Fruit fly (Drosophila melanogaster): ENCODE measurements around the gene Hex-A.
A peak's percentile ranks its signal among the peaks of the same experiment; 100 is the strongest.

Gene Hex-A

dm6 chrX:9589928-9590327 is 4.5 kb downstream of the Hex-A start (continued):
- TF ChIP-seq TFAM (GFP tag; optimal IDR thresholded peaks at IDR 0.05), result no peak
- TF ChIP-seq ftz-f1 (GFP tag; optimal IDR thresholded peaks at IDR 0.05), result no peak
- TF ChIP-seq cato (GFP tag; optimal IDR thresholded peaks at IDR 0.05; ENCODE audit: borderline replicate concordance), result no peak
- TF ChIP-seq Camta (GFP tag; optimal IDR thresholded peaks at IDR 0.05), result no peak
- TF ChIP-seq Optix (GFP tag; IDR thresholded peaks at IDR 0.05), result no peak
- no peak for TF ChIP-seq hbn (GFP tag; IDR thresholded peaks at IDR 0.05; ENCODE audit: partially characterized antibody)
- TF ChIP-seq CG15269 (tag; optimal IDR thresholded peaks at IDR 0.05), result peak; percentile 72
- peak; percentile 7 for TF ChIP-seq scrt (GFP tag; optimal IDR thresholded peaks at IDR 0.05)
- TF ChIP-seq Dek (tag; optimal IDR thresholded peaks at IDR 0.05), result peak; percentile 28
- TF ChIP-seq Gug (GFP tag; IDR thresholded peaks at IDR 0.05), result no peak
- no peak for TF ChIP-seq CG12236 (GFP tag; optimal IDR thresholded peaks at IDR 0.05)
- TF ChIP-seq org-1 (GFP tag; optimal IDR thresholded peaks at IDR 0.05), result peak; percentile 43
- TF ChIP-seq dan (GFP tag; IDR thresholded peaks at IDR 0.05), result no peak
- TF ChIP-seq CG17359 (tag; optimal IDR thresholded peaks at IDR 0.05), result peak; percentile 46
- TF ChIP-seq crp (GFP tag; optimal IDR thresholded peaks at IDR 0.05), result no peak
- no peak for TF ChIP-seq CG1647 (GFP tag; optimal IDR thresholded peaks at IDR 0.05)
- no peak for TF ChIP-seq CG2875 (GFP tag; optimal IDR thresholded peaks at IDR 0.05)
- TF ChIP-seq shn (GFP tag; optimal IDR thresholded peaks at IDR 0.05), result no peak
- peak; percentile 52 for TF ChIP-seq Rfx (GFP tag; IDR thresholded peaks at IDR 0.05)
- TF ChIP-seq peb (GFP tag; IDR thresholded peaks at IDR 0.05), result no peak
- no peak for TF ChIP-seq dm (GFP tag; optimal IDR thresholded peaks at IDR 0.05)
- TF ChIP-seq CrebB (tag; optimal IDR thresholded peaks at IDR 0.05), result no peak
- peak; percentile 48 for TF ChIP-seq bcd (GFP tag; optimal IDR thresholded peaks at IDR 0.05)
- TF ChIP-seq klu (GFP tag; IDR thresholded peaks at IDR 0.05), result no peak
- TF ChIP-seq Dref (GFP tag; IDR thresholded peaks at IDR 0.05), result no peak
- no peak for TF ChIP-seq kay (GFP tag; optimal IDR thresholded peaks at IDR 0.05)
- TF ChIP-seq E2f1 (GFP tag; IDR thresholded peaks at IDR 0.05), result 0 out of 2 replicates have a peak, but pooled peaks have one; percentile 18
- TF ChIP-seq Awh (GFP tag; IDR thresholded peaks at IDR 0.05), result no peak
- TF ChIP-seq CG1603 (tag; optimal IDR thresholded peaks at IDR 0.05), result peak; percentile 40
- TF ChIP-seq GATAe (GFP tag; conservative IDR thresholded peaks at IDR 0.05), result no peak
- no peak for TF ChIP-seq Lhr (GFP tag; optimal IDR thresholded peaks at IDR 0.05)
- TF ChIP-seq CG3838 (GFP tag; optimal IDR thresholded peaks at IDR 0.05), result no peak
- no peak for TF ChIP-seq CG1024 (GFP tag; IDR thresholded peaks at IDR 0.05)
- TF ChIP-seq MESR4 (GFP tag; optimal IDR thresholded peaks at IDR 0.05), result no peak
- TF ChIP-seq CG10321 (GFP tag; IDR thresholded peaks at IDR 0.05), result no peak
- TF ChIP-seq CG18599 (GFP tag; optimal IDR thresholded peaks at IDR 0.05), result peak; percentile 69
- TF ChIP-seq CG34422 (GFP tag; IDR thresholded peaks at IDR 0.05), result no peak
- peak; percentile 51 for TF ChIP-seq CG12219 (GFP tag; optimal IDR thresholded peaks at IDR 0.05)
- no peak for TF ChIP-seq BEAF-32 (GFP tag; optimal IDR thresholded peaks at IDR 0.05)
- TF ChIP-seq Dbx (GFP tag; IDR thresholded peaks at IDR 0.05), result peak; percentile 50; the same call in 1 of the 3 replicates
- peak; percentile 28 for TF ChIP-seq Vsx1 (GFP tag; optimal IDR thresholded peaks at IDR 0.05)
- peak; percentile 53 for TF ChIP-seq Meics (GFP tag; optimal IDR thresholded peaks at IDR 0.05)
- no peak for TF ChIP-seq CG8944 (GFP tag; optimal IDR thresholded peaks at IDR 0.05)
- TF ChIP-seq D19A (tag; optimal IDR thresholded peaks at IDR 0.05), result peak; percentile 84
- peak; percentile 4 for TF ChIP-seq CG5180 (GFP tag; optimal IDR thresholded peaks at IDR 0.05)
- peak; percentile 47 for TF ChIP-seq CG7556 (GFP tag; optimal IDR thresholded peaks at IDR 0.05)
- no peak for TF ChIP-seq ham (GFP tag; IDR thresholded peaks at IDR 0.05)
- no peak for TF ChIP-seq CG31388 (GFP tag; optimal IDR thresholded peaks at IDR 0.05)
- no peak for TF ChIP-seq inv (GFP tag; IDR thresholded peaks at IDR 0.05; ENCODE audit: partially characterized antibody)
- no peak for TF ChIP-seq ERR (GFP tag; optimal IDR thresholded peaks at IDR 0.05)
- peak; percentile 72 for TF ChIP-seq CG2678 (tag; optimal IDR thresholded peaks at IDR 0.05)

All from whole organism, embryonic.